3 worm cellular contexts compared by ENCODE assay signal in genomic region chrV:11764373-11764954, ce11.
TF ChIP-seq lines count a peak whose summit lies in the region.

TSS of gene F55A11.1 (minus strand) at chrV:11764385.
TSS of gene syx-5 (plus strand) at chrV:11764904.

TF ChIP-seq in whole organism, L2 larva, 48 proteins besides CTCF, POLR2A, EP300 and RAD21 (continued from another document):
- TF ChIP-seq nhr-6 (tag; optimal IDR thresholded peaks at IDR 0.05; lab: Kevin White, UChicago) = peak; percentile 90
- no peak for TF ChIP-seq elt-3 (tag; optimal IDR thresholded peaks at IDR 0.05; lab: Kevin White, UChicago)
- TF ChIP-seq ztf-1 (GFP tag; conservative IDR thresholded peaks at IDR 0.05; lab: Robert Waterston, UW) = no peak
- TF ChIP-seq peb-1 (tag; optimal IDR thresholded peaks at IDR 0.05; lab: Kevin White, UChicago) = no peak
- TF ChIP-seq lin-39 (tag; optimal IDR thresholded peaks at IDR 0.05; lab: Kevin White, UChicago) = no peak
- TF ChIP-seq R02D3.7 (tag; optimal IDR thresholded peaks at IDR 0.05; lab: Kevin White, UChicago) = peak; percentile 96
- TF ChIP-seq sem-4 (tag; optimal IDR thresholded peaks at IDR 0.05; lab: Kevin White, UChicago) = peak; percentile 90
- TF ChIP-seq aly-2 (tag; optimal IDR thresholded peaks at IDR 0.05; lab: Kevin White, UChicago) = no peak
- peak; percentile 86 for TF ChIP-seq lin-13 (GFP tag; optimal IDR thresholded peaks at IDR 0.05; lab: Kevin White, UChicago)
- peak; percentile 13 for TF ChIP-seq nhr-10 (tag; optimal IDR thresholded peaks at IDR 0.05; lab: Kevin White, UChicago)
- no peak for TF ChIP-seq ceh-16 (tag; optimal IDR thresholded peaks at IDR 0.05; lab: Kevin White, UChicago)
- TF ChIP-seq F13H6.1 (tag; optimal IDR thresholded peaks at IDR 0.05; lab: Kevin White, UChicago) = peak; percentile 90
- TF ChIP-seq nhr-129 (tag; optimal IDR thresholded peaks at IDR 0.05; lab: Kevin White, UChicago) = peak; percentile 57
- peak; percentile 39 for TF ChIP-seq dmd-4 (tag; optimal IDR thresholded peaks at IDR 0.05; lab: Kevin White, UChicago)
- peak; percentile 30 for TF ChIP-seq blmp-1 (tag; optimal IDR thresholded peaks at IDR 0.05; lab: Kevin White, UChicago; ENCODE audit: insufficient read depth)
- TF ChIP-seq sma-3 (GFP tag; optimal IDR thresholded peaks at IDR 0.05; lab: Kevin White, UChicago) = peak; percentile 90
- TF ChIP-seq mab-5 (tag; optimal IDR thresholded peaks at IDR 0.05; lab: Kevin White, UChicago) = peak; percentile 82
- TF ChIP-seq ceh-82 (tag; optimal IDR thresholded peaks at IDR 0.05; lab: Kevin White, UChicago) = no peak
- no peak for TF ChIP-seq ztf-11 (tag; optimal IDR thresholded peaks at IDR 0.05; lab: Kevin White, UChicago)
- TF ChIP-seq skn-1 (tag; optimal IDR thresholded peaks at IDR 0.05; lab: Kevin White, UChicago) = peak; percentile 57
- TF ChIP-seq Y55F3AM.14 (GFP tag; optimal IDR thresholded peaks at IDR 0.05; lab: Kevin White, UChicago) = peak; percentile 48
- TF ChIP-seq alr-1 (tag; optimal IDR thresholded peaks at IDR 0.05; lab: Kevin White, UChicago) = no peak
- peak; percentile 61 for TF ChIP-seq nhr-237 (tag; optimal IDR thresholded peaks at IDR 0.05; lab: Kevin White, UChicago)
- TF ChIP-seq unc-55 (GFP tag; optimal IDR thresholded peaks at IDR 0.05; lab: Kevin White, UChicago) = peak; percentile 93
- peak; percentile 81 for TF ChIP-seq sma-9 (GFP tag; optimal IDR thresholded peaks at IDR 0.05; lab: Kevin White, UChicago)
- TF ChIP-seq sma-9 (tag; optimal IDR thresholded peaks at IDR 0.05; lab: Kevin White, UChicago) = no peak

TF ChIP-seq in whole organism, L4 larva, 104 proteins besides CTCF, POLR2A, EP300 and RAD21 (continued from another document and continues in another):
- peak; percentile 57 for TF ChIP-seq mes-2 (tag; optimal IDR thresholded peaks at IDR 0.05; lab: Kevin White, UChicago; ENCODE audit: poor library complexity, severe bottlenecking)
- no peak for TF ChIP-seq fos-1 (tag; optimal IDR thresholded peaks at IDR 0.05; lab: Kevin White, UChicago)
- peak; percentile 59 for TF ChIP-seq nhr-6 (tag; optimal IDR thresholded peaks at IDR 0.05; lab: Kevin White, UChicago)
- TF ChIP-seq F10B5.3 (tag; optimal IDR thresholded peaks at IDR 0.05; lab: Kevin White, UChicago) = peak; percentile 78
- TF ChIP-seq lsy-2 (tag; optimal IDR thresholded peaks at IDR 0.05; lab: Kevin White, UChicago) = peak; percentile 99 to 100
- peak; percentile 32; the same call in 1 of the 2 replicates for TF ChIP-seq vab-7 (GFP tag; IDR thresholded peaks at IDR 0.05; lab: Robert Waterston, UW)
- peak; percentile 46 for TF ChIP-seq nhr-77 (tag; optimal IDR thresholded peaks at IDR 0.05; lab: Kevin White, UChicago)
- no peak for TF ChIP-seq zip-11 (GFP tag; IDR thresholded peaks at IDR 0.05; lab: Robert Waterston, UW)
- peak; percentile 78 for TF ChIP-seq dmd-6 (GFP tag; IDR thresholded peaks at IDR 0.05; lab: Robert Waterston, UW)
- TF ChIP-seq hlh-11 (tag; optimal IDR thresholded peaks at IDR 0.05; lab: Kevin White, UChicago) = peak; percentile 86
- no peak for TF ChIP-seq madf-9 (GFP tag; conservative IDR thresholded peaks at IDR 0.05; lab: Robert Waterston, UW)
- peak; percentile 85 for TF ChIP-seq T26A8.4 (GFP tag; IDR thresholded peaks at IDR 0.05; lab: Robert Waterston, UW)
- TF ChIP-seq pha-4 (GFP tag; IDR thresholded peaks at IDR 0.05; lab: Robert Waterston, UW) = peak; percentile 57
- TF ChIP-seq pha-4 (tag; optimal IDR thresholded peaks at IDR 0.05; lab: Kevin White, UChicago) = no peak
- TF ChIP-seq nhr-25 (tag; optimal IDR thresholded peaks at IDR 0.05; lab: Kevin White, UChicago; ENCODE audit: borderline replicate concordance, insufficient read depth) = no peak
- TF ChIP-seq nhr-41 (GFP tag; IDR thresholded peaks at IDR 0.05; lab: Robert Waterston, UW) = no peak
- no peak for TF ChIP-seq set-16 (GFP tag; IDR thresholded peaks at IDR 0.05; lab: Robert Waterston, UW)
- TF ChIP-seq zfp-3 (GFP tag; conservative IDR thresholded peaks at IDR 0.05; lab: Robert Waterston, UW) = peak; percentile 71; the same call in 1 of the 2 replicates
- no peak for TF ChIP-seq snpc-4 (tag; optimal IDR thresholded peaks at IDR 0.05; lab: Kevin White, UChicago)
- no peak for TF ChIP-seq mdt-29 (GFP tag; IDR thresholded peaks at IDR 0.05; lab: Robert Waterston, UW)
- peak; percentile 97 for TF ChIP-seq mxl-3 (GFP tag; optimal IDR thresholded peaks at IDR 0.05; lab: Kevin White, UChicago)
- TF ChIP-seq saeg-2 (GFP tag; IDR thresholded peaks at IDR 0.05; lab: Robert Waterston, UW) = peak; percentile 69; the same call in 1 of the 2 replicates
- TF ChIP-seq Y105C5A.15 (GFP tag; IDR thresholded peaks at IDR 0.05; lab: Robert Waterston, UW) = no peak
- no peak for TF ChIP-seq egl-27 (tag; optimal IDR thresholded peaks at IDR 0.05; lab: Kevin White, UChicago)
- TF ChIP-seq php-3 (GFP tag; IDR thresholded peaks at IDR 0.05; lab: Robert Waterston, UW) = peak; percentile 64
- no peak for TF ChIP-seq ceh-44 (GFP tag; IDR thresholded peaks at IDR 0.05; lab: Robert Waterston, UW)
- no peak for TF ChIP-seq attf-4 (tag; optimal IDR thresholded peaks at IDR 0.05; lab: Kevin White, UChicago)
- peak; percentile 84 for TF ChIP-seq R02D3.7 (tag; optimal IDR thresholded peaks at IDR 0.05; lab: Kevin White, UChicago)
- TF ChIP-seq spr-3 (GFP tag; optimal IDR thresholded peaks at IDR 0.05; lab: Kevin White, UChicago) = peak; percentile 78
- peak in 1 of 2 experiments; percentile 84 for TF ChIP-seq mdl-1 (tag; optimal IDR thresholded peaks at IDR 0.05; lab: Kevin White, UChicago)
- TF ChIP-seq spr-1 (tag; optimal IDR thresholded peaks at IDR 0.05; lab: Kevin White, UChicago) = peak; percentile 90
- TF ChIP-seq lin-15B (tag; optimal IDR thresholded peaks at IDR 0.05; lab: Kevin White, UChicago) = no peak
- peak; percentile 81 for TF ChIP-seq ctbp-1 (GFP tag; IDR thresholded peaks at IDR 0.05; lab: Robert Waterston, UW)
- TF ChIP-seq daf-8 (GFP tag; IDR thresholded peaks at IDR 0.05; lab: Robert Waterston, UW) = no peak
- no peak for TF ChIP-seq nhr-76 (tag; optimal IDR thresholded peaks at IDR 0.05; lab: Kevin White, UChicago)
- no peak for TF ChIP-seq nhr-111 (GFP tag; optimal IDR thresholded peaks at IDR 0.05; lab: Kevin White, UChicago)
- TF ChIP-seq ama-1 (optimal IDR thresholded peaks at IDR 0.05; lab: Kevin White, UChicago) = no peak
- TF ChIP-seq mep-1 (tag; optimal IDR thresholded peaks at IDR 0.05; lab: Kevin White, UChicago) = peak; percentile 89
- 0 out of 2 replicates have a peak, but pooled peaks have one; percentile 21 for TF ChIP-seq arid-1 (GFP tag; conservative IDR thresholded peaks at IDR 0.05; lab: Robert Waterston, UW)
- TF ChIP-seq Y5F2A.4 (GFP tag; optimal IDR thresholded peaks at IDR 0.05; lab: Kevin White, UChicago) = no peak
- TF ChIP-seq jun-1 (tag; optimal IDR thresholded peaks at IDR 0.05; lab: Kevin White, UChicago) = peak; percentile 10
- TF ChIP-seq F37D6.2 (tag; optimal IDR thresholded peaks at IDR 0.05; lab: Kevin White, UChicago) = peak; percentile 75
- peak; percentile 22 to 63 for TF ChIP-seq hif-1 (tag; optimal IDR thresholded peaks at IDR 0.05; lab: Kevin White, UChicago)
- TF ChIP-seq ceh-62 (tag; optimal IDR thresholded peaks at IDR 0.05; lab: Kevin White, UChicago) = no peak
- TF ChIP-seq cey-2 (tag; optimal IDR thresholded peaks at IDR 0.05; lab: Kevin White, UChicago; ENCODE audit: borderline replicate concordance, insufficient read depth) = no peak
- no peak for TF ChIP-seq aly-2 (tag; optimal IDR thresholded peaks at IDR 0.05; lab: Kevin White, UChicago)
- peak; percentile 79 for TF ChIP-seq lin-38 (GFP tag; IDR thresholded peaks at IDR 0.05; lab: Robert Waterston, UW)
- peak; percentile 83 for TF ChIP-seq ztf-7 (tag; optimal IDR thresholded peaks at IDR 0.05; lab: Kevin White, UChicago)
- no peak for TF ChIP-seq dmd-8 (GFP tag; IDR thresholded peaks at IDR 0.05; lab: Robert Waterston, UW)
- TF ChIP-seq unc-130 (GFP tag; optimal IDR thresholded peaks at IDR 0.05; lab: Kevin White, UChicago) = peak; percentile 18
- TF ChIP-seq zip-2 (tag; optimal IDR thresholded peaks at IDR 0.05; lab: Kevin White, UChicago) = peak; percentile 33
- TF ChIP-seq lin-1 (GFP tag; IDR thresholded peaks at IDR 0.05; lab: Robert Waterston, UW) = 0 out of 2 replicates have a peak, but pooled peaks have one; percentile 43
- no peak for TF ChIP-seq ceh-82 (tag; optimal IDR thresholded peaks at IDR 0.05; lab: Kevin White, UChicago)
- peak; percentile 95 for TF ChIP-seq hmg-1.1 (GFP tag; IDR thresholded peaks at IDR 0.05; lab: Robert Waterston, UW)

TF ChIP-seq in whole organism, late embryonic, 69 proteins besides CTCF, POLR2A, EP300 and RAD21 (continued from another document):
- TF ChIP-seq odd-2 (tag; optimal IDR thresholded peaks at IDR 0.05; lab: Kevin White, UChicago) (no peak), elt-4 (tag; optimal IDR thresholded peaks at IDR 0.05; lab: Kevin White, UChicago) (no peak), hlh-30 (tag; optimal IDR thresholded peaks at IDR 0.05; lab: Kevin White, UChicago; ENCODE audit: insufficient read depth) (no peak), pha-4 (tag; optimal IDR thresholded peaks at IDR 0.05; lab: Kevin White, UChicago) (no peak), gmeb-2 (tag; optimal IDR thresholded peaks at IDR 0.05; lab: Kevin White, UChicago) (no peak), nhr-232 (tag; optimal IDR thresholded peaks at IDR 0.05; lab: Kevin White, UChicago) (no peak), K02D7.2 (tag; optimal IDR thresholded peaks at IDR 0.05; lab: Kevin White, UChicago) (no peak), madf-2 (tag; optimal IDR thresholded peaks at IDR 0.05; lab: Kevin White, UChicago) (no peak), ceh-9 (tag; optimal IDR thresholded peaks at IDR 0.05; lab: Kevin White, UChicago) (no peak), hlh-8 (tag; optimal IDR thresholded peaks at IDR 0.05; lab: Kevin White, UChicago) (no peak), ceh-19 (GFP tag; optimal IDR thresholded peaks at IDR 0.05; lab: Kevin White, UChicago) (no peak), ceh-48 (tag; optimal IDR thresholded peaks at IDR 0.05; lab: Kevin White, UChicago) (peak; percentile 41), dmd-4 (tag; optimal IDR thresholded peaks at IDR 0.05; lab: Kevin White, UChicago; ENCODE audit: borderline replicate concordance) (no peak), Y22D7AL.16 (tag; optimal IDR thresholded peaks at IDR 0.05; lab: Kevin White, UChicago) (no peak), ceh-34 (tag; optimal IDR thresholded peaks at IDR 0.05; lab: Kevin White, UChicago) (peak; percentile 44), npax-4 (tag; optimal IDR thresholded peaks at IDR 0.05; lab: Kevin White, UChicago) (no peak), mec-3 (tag; optimal IDR thresholded peaks at IDR 0.05; lab: Kevin White, UChicago; ENCODE audit: borderline replicate concordance) (no peak), F13H6.1 (tag; optimal IDR thresholded peaks at IDR 0.05; lab: Kevin White, UChicago) (no peak), ahr-1 (tag; optimal IDR thresholded peaks at IDR 0.05; lab: Kevin White, UChicago) (no peak), fkh-6 (tag; optimal IDR thresholded peaks at IDR 0.05; lab: Kevin White, UChicago) (no peak), ceh-45 (GFP tag; IDR thresholded peaks at IDR 0.05; lab: Robert Waterston, UW) (no peak), sox-4 (tag; optimal IDR thresholded peaks at IDR 0.05; lab: Kevin White, UChicago) (no peak), sdc-2 (tag; optimal IDR thresholded peaks at IDR 0.05; lab: Kevin White, UChicago) (no peak), ceh-30 (tag; optimal IDR thresholded peaks at IDR 0.05; lab: Kevin White, UChicago) (peak; percentile 74), ceh-14 (tag; optimal IDR thresholded peaks at IDR 0.05; lab: Kevin White, UChicago) (no peak), zip-5 (tag; optimal IDR thresholded peaks at IDR 0.05; lab: Kevin White, UChicago) (no peak), eyg-1 (tag; optimal IDR thresholded peaks at IDR 0.05; lab: Kevin White, UChicago) (no peak), dve-1 (tag; optimal IDR thresholded peaks at IDR 0.05; lab: Kevin White, UChicago) (no peak), pag-3 (tag; optimal IDR thresholded peaks at IDR 0.05; lab: Kevin White, UChicago; ENCODE audit: borderline replicate concordance) (no peak), T23F11.4 (GFP tag; optimal IDR thresholded peaks at IDR 0.05; lab: Kevin White, UChicago) (no peak), unc-55 (GFP tag; optimal IDR thresholded peaks at IDR 0.05; lab: Kevin White, UChicago) (no peak), ceh-2 (tag; optimal IDR thresholded peaks at IDR 0.05; lab: Kevin White, UChicago) (no peak), ceh-24 (tag; optimal IDR thresholded peaks at IDR 0.05; lab: Kevin White, UChicago) (no peak), ttx-3 (tag; optimal IDR thresholded peaks at IDR 0.05; lab: Kevin White, UChicago) (no peak), rnt-1 (tag; optimal IDR thresholded peaks at IDR 0.05; lab: Kevin White, UChicago) (peak; percentile 19), elt-2 (tag; optimal IDR thresholded peaks at IDR 0.05; lab: Kevin White, UChicago) (no peak), hlh-15 (tag; optimal IDR thresholded peaks at IDR 0.05; lab: Kevin White, UChicago) (no peak), ztf-16 (tag; optimal IDR thresholded peaks at IDR 0.05; lab: Kevin White, UChicago) (no peak), K09A11.1 (tag; optimal IDR thresholded peaks at IDR 0.05; lab: Kevin White, UChicago; ENCODE audit: insufficient read depth) (no peak), lim-6 (tag; optimal IDR thresholded peaks at IDR 0.05; lab: Kevin White, UChicago) (no peak), ets-4 (tag; optimal IDR thresholded peaks at IDR 0.05; lab: Kevin White, UChicago) (no peak), nfya-1 (tag; optimal IDR thresholded peaks at IDR 0.05; lab: Kevin White, UChicago) (peak; percentile 81)
